Fruit fly (Drosophila melanogaster) whole organism, embryonic: ENCODE measurements around the gene CG7530.

Source experiments
- Abd-B ChIP-seq: fragments of 200-800 bp; sonication (Bioruptor generic); optimal IDR thresholded peaks from 2 replicates; lab custom pipeline; 2018; ENCODE audit warnings: missing biosample characterization, mild to moderate bottlenecking, missing genetic modification characterization, moderate library complexity
- Atf3 ChIP-seq: fragments of 200-800 bp; sonication (Bioruptor generic); optimal IDR thresholded peaks from 3 replicates; lab custom pipeline; 2016; ENCODE audit warnings: missing biosample characterization, missing genetic modification characterization
- Awh ChIP-seq: fragments of 200-800 bp; sonication (Bioruptor generic); IDR thresholded peaks from 2 replicates; pipeline ENCODE4, ENCODE4 v1.3.6; 2022; ENCODE audit warnings: missing biosample characterization, missing genetic modification characterization
- BtbVII ChIP-seq: fragments of 200-800 bp; sonication (Bioruptor generic); optimal IDR thresholded peaks from 3 replicates; lab custom pipeline; 2017; ENCODE audit warnings: missing biosample characterization, mild to moderate bottlenecking, missing genetic modification characterization
- CG11504 ChIP-seq: fragments of 200-800 bp; sonication (Bioruptor generic); optimal IDR thresholded peaks from 3 replicates; lab custom pipeline; 2019; ENCODE audit warnings: missing biosample characterization, mild to moderate bottlenecking, missing genetic modification characterization, moderate library complexity
- CG12155 ChIP-seq: fragments of 200-800 bp; sonication (Bioruptor generic); optimal IDR thresholded peaks from 3 replicates; lab custom pipeline; 2016; ENCODE audit warnings: missing biosample characterization, missing genetic modification characterization
- CG12299 ChIP-seq: fragments of 200-800 bp; sonication (Bioruptor generic); optimal IDR thresholded peaks from 2 replicates; lab custom pipeline; 2018; ENCODE audit warnings: missing biosample characterization, mild to moderate bottlenecking, missing genetic modification characterization
- CG12659 ChIP-seq: fragments of 200-800 bp; sonication (Bioruptor generic); optimal IDR thresholded peaks from 3 replicates; lab custom pipeline; 2017; ENCODE audit warnings: mild to moderate bottlenecking, missing biosample characterization, missing genetic modification reagents, missing genetic modification characterization
- CG12942 ChIP-seq: fragments of 200-800 bp; sonication (Bioruptor generic); optimal IDR thresholded peaks from 3 replicates; lab custom pipeline; 2016; ENCODE audit warnings: missing biosample characterization, missing genetic modification characterization
- CG14860 ChIP-seq: fragments of 200-800 bp; sonication (Bioruptor generic); IDR thresholded peaks from 3 replicates; pipeline ENCODE4 v1.3.6; 2022; ENCODE audit warnings: missing biosample characterization, missing genetic modification characterization; ENCODE audit not compliant: partially characterized antibody
- CG1603 ChIP-seq: fragments of 200-800 bp; sonication (Bioruptor generic); optimal IDR thresholded peaks from 2 replicates; lab custom pipeline; 2019; ENCODE audit warnings: missing biosample characterization, mild to moderate bottlenecking, missing genetic modification characterization, moderate library complexity
- CG16779 ChIP-seq: fragments of 200-800 bp; sonication (Bioruptor generic); IDR thresholded peaks from 2 replicates; pipeline ENCODE4 v1.3.6; 2022; ENCODE audit warnings: missing biosample characterization, missing genetic modification characterization
- CG18262 ChIP-seq: fragments of 200-800 bp; optimal IDR thresholded peaks from 3 replicates; lab custom pipeline; 2019; ENCODE audit warnings: missing biosample characterization, mild to moderate bottlenecking, missing genetic modification characterization, moderate library complexity
- CG32772 ChIP-seq: fragments of 200-800 bp; sonication (Bioruptor generic); IDR thresholded peaks from 2 replicates; pipeline ENCODE4 v1.3.6; 2022; ENCODE audit warnings: missing biosample characterization, missing genetic modification characterization
- CG34376 ChIP-seq: fragments of 200-800 bp; sonication (Bioruptor generic); optimal IDR thresholded peaks from 2 replicates; lab custom pipeline; 2018; ENCODE audit warnings: missing biosample characterization, mild to moderate bottlenecking, missing genetic modification characterization
- CG4854 ChIP-seq: fragments of 200-800 bp; sonication (Bioruptor generic); optimal IDR thresholded peaks from 2 replicates; lab custom pipeline; 2016; ENCODE audit warnings: missing biosample characterization, missing genetic modification characterization, inconsistent platforms
- CG8089 ChIP-seq: fragments of 200-800 bp; sonication (Bioruptor generic); optimal IDR thresholded peaks from 3 replicates; lab custom pipeline; 2016; ENCODE audit warnings: missing biosample characterization, missing genetic modification characterization
- CG8359 ChIP-seq: fragments of 200-800 bp; sonication (Bioruptor generic); optimal IDR thresholded peaks from 2 replicates; lab custom pipeline; 2017; ENCODE audit warnings: missing biosample characterization, mild to moderate bottlenecking, missing genetic modification characterization, borderline replicate concordance
- Doc3 ChIP-seq: fragments of 200-800 bp; sonication (Bioruptor generic); IDR thresholded peaks from 3 replicates; pipeline ENCODE4 v1.3.6; 2022; ENCODE audit warnings: missing biosample characterization, missing genetic modification characterization; ENCODE audit not compliant: partially characterized antibody
- Drgx ChIP-seq: fragments of 200-800 bp; sonication (Bioruptor generic); IDR thresholded peaks from 2 replicates; pipeline ENCODE4 v1.3.6; 2022; ENCODE audit warnings: missing biosample characterization, missing genetic modification characterization
- Ets65A ChIP-seq: fragments of 200-800 bp; sonication (Bioruptor generic); peaks from one replicate; lab custom pipeline; 2016; ENCODE audit warnings: missing biosample characterization, missing genetic modification characterization
- GATAe ChIP-seq: fragments of 200-800 bp; sonication (Bioruptor generic); conservative IDR thresholded peaks from 2 replicates; pipeline ENCODE4 v1.3.6; 2022; ENCODE audit warnings: missing biosample characterization, missing genetic modification characterization
- HLH54F ChIP-seq: fragments of 200-800 bp; sonication (Bioruptor generic); optimal IDR thresholded peaks from 3 replicates; lab custom pipeline; 2016; ENCODE audit warnings: missing biosample characterization, missing genetic modification characterization
- Hand ChIP-seq: fragments of 200-800 bp; sonication (Bioruptor generic); optimal IDR thresholded peaks from 2 replicates; lab custom pipeline; 2017; ENCODE audit warnings: mild to moderate bottlenecking, missing biosample characterization, missing genetic modification reagents, missing genetic modification characterization
- Hr39 ChIP-seq: fragments of >200 bp; optimal IDR thresholded peaks from 2 replicates; lab custom pipeline; 2017
- Hr78 ChIP-seq, 2 experiments: fragments of 200-800 bp in 1 of 2; fragments of >200 bp in 1 of 2; sonication (Bioruptor generic) in 1 of 2; optimal IDR thresholded peaks; 2 replicates each; lab custom pipeline; 2017 to 2019; ENCODE audit warnings: missing biosample characterization in 2 of 2, missing genetic modification characterization in 2 of 2, mild to moderate bottlenecking in 1 of 2, moderate library complexity in 1 of 2
- Lpt ChIP-seq: fragments of >200 bp; optimal IDR thresholded peaks from 2 replicates; lab custom pipeline; 2018; ENCODE audit warnings: missing biosample characterization, missing genetic modification characterization
- MTF-1 ChIP-seq: fragments of 200-800 bp; sonication (Bioruptor generic); optimal IDR thresholded peaks from 2 replicates; lab custom pipeline; 2018; ENCODE audit warnings: missing biosample characterization, mild to moderate bottlenecking, missing genetic modification characterization, borderline replicate concordance
- Mad ChIP-seq: fragments of 200-800 bp; sonication (Bioruptor generic); optimal IDR thresholded peaks from 2 replicates; lab custom pipeline; 2016; ENCODE audit warnings: missing biosample characterization, missing genetic modification characterization
- Med ChIP-seq: fragments of 200-800 bp; sonication (Bioruptor generic); peaks from one replicate; lab custom pipeline; 2016; ENCODE audit warnings: missing biosample characterization, missing genetic modification characterization, mild to moderate bottlenecking, inconsistent platforms, moderate library complexity
- Nf-YB ChIP-seq: fragments of 200-800 bp; sonication (Bioruptor generic); optimal IDR thresholded peaks from 3 replicates; lab custom pipeline; 2019; ENCODE audit warnings: missing biosample characterization, mild to moderate bottlenecking, missing genetic modification characterization, moderate library complexity
- Ravus ChIP-seq: fragments of 200-800 bp; sonication (Bioruptor generic); IDR thresholded peaks from 2 replicates; pipeline ENCODE4 v1.3.6; 2022; ENCODE audit warnings: missing biosample characterization, missing genetic modification characterization
- Six4 ChIP-seq: fragments of 200-800 bp; sonication (Bioruptor generic); optimal IDR thresholded peaks from 2 replicates; lab custom pipeline; 2016; ENCODE audit warnings: missing biosample characterization, missing genetic modification characterization
- Trl ChIP-seq, 3 experiments: fragments of >200 bp in 2 of 3; fragments of 200-800 bp in 1 of 3; sonication (Bioruptor generic) in 1 of 3; optimal IDR thresholded peaks; 2 replicates in 1 of 3; 3 replicates in 2 of 3; lab custom pipeline; 2016 to 2017; ENCODE audit warnings: missing biosample characterization in 1 of 3, missing genetic modification characterization in 1 of 3
- Xrp1 ChIP-seq: fragments of 200-800 bp; sonication (Bioruptor generic); IDR thresholded peaks from 2 replicates; pipeline ENCODE4 v1.3.6; 2022; ENCODE audit warnings: missing biosample characterization, missing genetic modification characterization
- az2 ChIP-seq: fragments of 200-800 bp; sonication (Bioruptor generic); optimal IDR thresholded peaks from 3 replicates; lab custom pipeline; 2016; ENCODE audit warnings: missing biosample characterization, missing genetic modification characterization
- cad ChIP-seq: fragments of >200 bp; optimal IDR thresholded peaks from 2 replicates; lab custom pipeline; 2017; ENCODE audit warnings: missing biosample characterization, missing genetic modification characterization
- danr ChIP-seq: fragments of 200-800 bp; sonication (Bioruptor generic); IDR thresholded peaks from 2 replicates; pipeline ENCODE4 v1.3.6; 2022; ENCODE audit warnings: missing biosample characterization, missing genetic modification characterization
- dysf ChIP-seq: fragments of 200-800 bp; sonication (Bioruptor generic); IDR thresholded peaks from 3 replicates; pipeline ENCODE4 v1.3.6; 2022; ENCODE audit warnings: missing biosample characterization, missing genetic modification characterization
- fd3F ChIP-seq: fragments of 200-800 bp; sonication (Bioruptor generic); optimal IDR thresholded peaks from 2 replicates; lab custom pipeline; 2018; ENCODE audit warnings: missing biosample characterization, mild to moderate bottlenecking, missing genetic modification characterization, moderate library complexity
- gcm2 ChIP-seq: fragments of 200-800 bp; sonication (Bioruptor generic); optimal IDR thresholded peaks from 2 replicates; lab custom pipeline; 2016; ENCODE audit warnings: missing biosample characterization, missing genetic modification characterization
- grau ChIP-seq: fragments of 200-800 bp; optimal IDR thresholded peaks from 3 replicates; lab custom pipeline; 2019; ENCODE audit warnings: missing biosample characterization, mild to moderate bottlenecking, missing genetic modification characterization, moderate library complexity
- gsb ChIP-seq: fragments of 200-800 bp; sonication (Bioruptor generic); IDR thresholded peaks from 2 replicates; pipeline ENCODE4 v1.3.6; 2022; ENCODE audit warnings: missing biosample characterization, missing genetic modification characterization
- gt ChIP-seq: fragments of 200-800 bp; sonication (Bioruptor generic); IDR thresholded peaks from 2 replicates; pipeline ENCODE4 v1.3.6; 2022; ENCODE audit warnings: missing biosample characterization, missing genetic modification characterization
- nmo ChIP-seq: fragments of 200-800 bp; sonication (Bioruptor generic); optimal IDR thresholded peaks from 2 replicates; lab custom pipeline; 2018; ENCODE audit warnings: missing biosample characterization, mild to moderate bottlenecking, missing genetic modification characterization, moderate library complexity
- oc ChIP-seq: fragments of 200-800 bp; sonication (Bioruptor generic); optimal IDR thresholded peaks from 2 replicates; lab custom pipeline; 2018; ENCODE audit warnings: missing biosample characterization, mild to moderate bottlenecking, missing genetic modification characterization, moderate library complexity
- pho ChIP-seq: fragments of 200-800 bp; sonication (Bioruptor generic); optimal IDR thresholded peaks from 2 replicates; lab custom pipeline; 2016; ENCODE audit warnings: missing biosample characterization, missing genetic modification characterization
- repo ChIP-seq: fragments of 200-800 bp; sonication (Bioruptor generic); optimal IDR thresholded peaks from 2 replicates; lab custom pipeline; 2016; ENCODE audit warnings: missing biosample characterization, missing genetic modification characterization
- sqz ChIP-seq: fragments of 200-800 bp; sonication (Bioruptor generic); optimal IDR thresholded peaks from 3 replicates; lab custom pipeline; 2018; ENCODE audit warnings: missing biosample characterization, mild to moderate bottlenecking, missing genetic modification characterization
- zfh1 ChIP-seq: fragments of 200-800 bp; sonication (Bioruptor generic); IDR thresholded peaks from 3 replicates; pipeline ENCODE4 v1.3.6; 2022; ENCODE audit warnings: missing biosample characterization, missing genetic modification characterization

CG7530 gene

DNA sequence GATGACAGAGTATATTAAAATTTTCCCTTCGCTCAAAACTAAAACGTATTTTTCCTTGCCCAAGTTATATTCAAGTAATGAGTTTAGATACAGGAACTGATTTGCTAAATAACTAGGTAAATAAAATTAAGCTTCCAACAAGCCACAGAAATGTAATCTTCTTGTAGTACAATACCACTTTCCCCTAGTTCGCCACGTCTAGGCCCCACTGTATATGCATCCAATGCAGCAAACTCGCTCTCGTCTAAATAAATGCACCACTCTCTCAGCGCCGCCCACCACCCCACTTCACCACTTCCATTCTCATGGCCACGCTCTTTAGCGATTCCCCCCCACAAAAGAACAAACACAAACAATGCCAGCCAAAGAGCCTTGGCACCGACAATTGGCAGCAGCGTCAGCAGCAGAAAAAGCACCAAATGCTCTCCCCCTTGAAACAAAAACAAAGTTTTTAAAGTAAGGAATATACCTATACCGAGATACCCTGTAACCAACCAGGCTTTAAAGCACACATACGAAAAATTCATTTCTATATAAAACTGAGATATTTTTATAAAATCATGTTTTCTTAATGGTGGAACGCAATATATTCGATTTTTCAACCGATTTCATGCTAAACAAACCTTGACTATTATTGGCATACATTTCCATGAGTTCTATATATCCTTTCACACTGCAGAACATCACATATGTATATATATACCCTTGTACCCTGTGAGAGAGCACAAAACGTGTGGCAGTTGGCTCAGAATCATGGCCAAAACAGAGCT lies 3.5 kb upstream of the CG7530 start:
- TF ChIP-seq MTF-1 = no peak
- TF ChIP-seq danr (GFP tag; lab: Robert Waterston, UW) = no peak
- no peak for TF ChIP-seq dysf (GFP tag; lab: Robert Waterston, UW)
- TF ChIP-seq Drgx (GFP tag; lab: Robert Waterston, UW) = 0 out of 2 replicates have a peak, but pooled peaks have one; percentile 44
- TF ChIP-seq repo = no peak
- TF ChIP-seq az2 (GFP tag; lab: Kevin White, UChicago) = no peak
- TF ChIP-seq CG12659 (GFP tag; lab: Kevin White, UChicago) = no peak
- no peak for TF ChIP-seq BtbVII (GFP tag; lab: Kevin White, UChicago)
- no peak for TF ChIP-seq CG11504
- no peak for TF ChIP-seq Mad
- TF ChIP-seq CG32772 = no peak
- TF ChIP-seq Abd-B (GFP tag; lab: Kevin White, UChicago) = no peak
- no peak for TF ChIP-seq zfh1 (GFP tag; lab: Robert Waterston, UW)
- no peak for TF ChIP-seq CG12942 (GFP tag; lab: Kevin White, UChicago)
- no peak for TF ChIP-seq GATAe
- no peak for TF ChIP-seq CG12155 (GFP tag; lab: Kevin White, UChicago)
- no peak for TF ChIP-seq CG4854 (GFP tag; lab: Kevin White, UChicago)
- no peak for TF ChIP-seq CG14860 (GFP tag; lab: Robert Waterston, UW)
- no peak for TF ChIP-seq gcm2 (GFP tag; lab: Kevin White, UChicago)
- TF ChIP-seq Xrp1 = peak; percentile 20; the same call in 1 of the 2 replicates
- no peak for TF ChIP-seq Hand (GFP tag; lab: Kevin White, UChicago)
- no peak for TF ChIP-seq oc (tag; lab: Kevin White, UChicago)
- TF ChIP-seq sqz (GFP tag; lab: Kevin White, UChicago) = no peak
- no peak for TF ChIP-seq nmo (GFP tag; lab: Kevin White, UChicago)
- TF ChIP-seq Atf3 = no peak
- TF ChIP-seq Med (GFP tag; lab: Kevin White, UChicago) = peak; percentile 32
- TF ChIP-seq Hr78 (GFP tag; optimal IDR thresholded peaks at IDR 0.05; lab: Kevin White, UChicago) = no peak
- peak in 1 of 2 experiments; percentile 16 for TF ChIP-seq Trl (optimal IDR thresholded peaks at IDR 0.05; lab: Kevin White, UChicago)
- no peak for TF ChIP-seq Trl (GFP tag; optimal IDR thresholded peaks at IDR 0.05; lab: Kevin White, UChicago)
- TF ChIP-seq Doc3 (GFP tag; lab: Robert Waterston, UW) = no peak
- TF ChIP-seq pho = no peak
- TF ChIP-seq CG18262 (tag; lab: Kevin White, UChicago) = no peak
- TF ChIP-seq Awh (GFP tag; lab: Robert Waterston, UW) = no peak
- no peak for TF ChIP-seq Hr39 (lab: Kevin White, UChicago)
- no peak for TF ChIP-seq gt (GFP tag; lab: Robert Waterston, UW)
- TF ChIP-seq gsb = no peak
- no peak for TF ChIP-seq Six4 (GFP tag; lab: Kevin White, UChicago)
- TF ChIP-seq Ets65A (GFP tag; lab: Kevin White, UChicago) = peak; percentile 46
- TF ChIP-seq HLH54F (GFP tag; lab: Kevin White, UChicago) = no peak
- no peak for TF ChIP-seq CG34376 (GFP tag; lab: Kevin White, UChicago)
- TF ChIP-seq CG12299 (tag; lab: Kevin White, UChicago) = no peak
- TF ChIP-seq cad (GFP tag; lab: Kevin White, UChicago) = no peak
- no peak for TF ChIP-seq Lpt (GFP tag; lab: Kevin White, UChicago)
- TF ChIP-seq CG8089 (GFP tag; lab: Kevin White, UChicago) = no peak
- TF ChIP-seq CG16779 (GFP tag; lab: Robert Waterston, UW) = no peak
- TF ChIP-seq fd3F (GFP tag; lab: Kevin White, UChicago) = no peak
- no peak for TF ChIP-seq Ravus
- peak; percentile 51 for TF ChIP-seq grau (tag; lab: Kevin White, UChicago)
- TF ChIP-seq CG8359 = no peak
- TF ChIP-seq CG1603 (tag; lab: Kevin White, UChicago) = no peak
- TF ChIP-seq Nf-YB (GFP tag; lab: Kevin White, UChicago) = no peak
